Worm (Caenorhabditis elegans): Measurements from ENCODE around the gene Y69E1A.3.

ce11 chrIV:10990699-10991098 lies 38.6 kb downstream of the Y69E1A.3 start, which contains the start of gene F13H10.5:
- TF ChIP-seq unc-39 (tag; optimal IDR thresholded peaks at IDR 0.05) (no peak), dmd-4 (tag; optimal IDR thresholded peaks at IDR 0.05) (no peak), mab-5 (tag; optimal IDR thresholded peaks at IDR 0.05) (no peak), ceh-16 (tag; optimal IDR thresholded peaks at IDR 0.05) (no peak), lin-39 (tag; optimal IDR thresholded peaks at IDR 0.05) (no peak), unc-62 (GFP tag; optimal IDR thresholded peaks at IDR 0.05) (no peak), nhr-237 (tag; optimal IDR thresholded peaks at IDR 0.05) (no peak), egl-27 (tag; optimal IDR thresholded peaks at IDR 0.05) (no peak), aly-2 (tag; optimal IDR thresholded peaks at IDR 0.05) (no peak), nhr-23 (tag; optimal IDR thresholded peaks at IDR 0.05) (no peak), nhr-21 (tag; optimal IDR thresholded peaks at IDR 0.05) (no peak)
